Fruit fly (Drosophila melanogaster) S2 (cell line): ENCODE measurements around the gene CG32241.

ENCODE experiments used
- CG8478 ChIP-seq: fragments of >200 bp; optimal IDR thresholded peaks from 2 replicates; lab custom pipeline; 2018
- CTCF ChIP-seq, 2 experiments: fragments of >200 bp; optimal IDR thresholded peaks; 2 replicates each; lab custom pipeline; 2018

DNA sequence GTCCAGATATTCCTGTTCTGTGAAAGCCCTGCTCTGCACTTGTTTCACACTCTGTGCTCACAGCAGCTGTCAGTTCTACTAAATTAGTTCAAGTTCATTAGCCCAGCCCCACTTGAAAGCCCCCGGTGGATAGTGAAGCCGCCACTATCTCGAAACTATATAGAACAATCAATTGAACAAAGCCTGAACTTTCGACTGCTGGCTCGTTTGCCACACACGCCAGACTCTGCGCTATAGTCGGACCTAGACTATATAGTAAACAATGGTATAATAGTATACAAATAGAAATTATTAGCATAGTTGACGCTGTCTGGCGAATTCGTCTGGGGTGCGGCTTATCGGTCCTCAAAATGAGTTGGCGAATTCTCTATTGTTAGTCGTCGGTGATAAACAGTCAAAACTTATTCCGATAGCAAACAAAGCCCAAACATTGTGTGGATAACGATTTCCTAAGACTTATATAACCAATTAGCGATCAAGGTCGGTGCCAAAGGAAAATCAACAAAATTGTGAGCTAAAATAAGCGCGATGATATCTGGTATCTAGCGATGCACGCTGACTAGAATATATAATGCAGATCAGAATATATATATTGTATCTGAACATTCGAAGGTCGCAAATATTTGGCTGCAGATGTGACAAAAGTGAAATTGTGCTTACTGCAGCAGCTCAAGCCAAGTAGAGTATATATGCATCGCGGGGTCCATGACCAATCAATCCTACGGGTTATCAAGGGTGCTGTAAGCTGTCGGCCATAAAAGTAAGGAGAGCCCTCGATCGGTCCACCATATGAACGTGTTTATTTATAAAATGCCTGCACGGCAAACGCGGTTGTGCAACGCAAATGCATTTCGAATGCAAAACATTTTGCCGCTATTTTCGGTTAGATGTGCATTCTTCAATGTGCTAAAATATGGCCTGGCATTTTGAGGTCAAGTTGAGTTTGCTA, 50.8 kb downstream of the CG32241 start:
- TF ChIP-seq CG8478 (lab: Kevin White, UChicago) = no peak
- no peak for TF ChIP-seq CTCF (optimal IDR thresholded peaks at IDR 0.05; lab: Kevin White, UChicago)
